Worm (Caenorhabditis elegans) whole organism, L1 larva: Measurements from ENCODE around the gene str-206.

Experiments used
- isw-1 ChIP-seq: fragments of 200-800 bp; sonication (Bioruptor generic); IDR thresholded peaks from 2 replicates; pipeline ENCODE4 v1.3.6; 2022; ENCODE audit warnings: missing genetic modification characterization, missing compliant biosample characterization
- jun-1 ChIP-seq: fragments of 150-350 bp; optimal IDR thresholded peaks from 2 replicates; lab custom pipeline; 2014; ENCODE audit warnings: missing biosample characterization, missing genetic modification reagents, missing genetic modification characterization
- pqm-1 ChIP-seq: sonication (generic microtip); optimal IDR thresholded peaks from 3 replicates; lab custom pipeline; 2017; ENCODE audit warnings: missing biosample characterization, missing genetic modification characterization
- tbx-2 ChIP-seq: sonication (generic microtip); optimal IDR thresholded peaks from 2 replicates; lab custom pipeline; 2016; ENCODE audit warnings: missing genetic modification characterization, missing compliant biosample characterization
- unc-98 ChIP-seq: fragments of 200-800 bp; sonication (Bioruptor generic); IDR thresholded peaks from 2 replicates; pipeline ENCODE4 v1.3.6; 2022; ENCODE audit warnings: missing genetic modification characterization, missing compliant biosample characterization
- zag-1 ChIP-seq: fragments of 150-350 bp; optimal IDR thresholded peaks from 2 replicates; lab custom pipeline; 2014; ENCODE audit warnings: missing biosample characterization, missing genetic modification characterization

DNA sequence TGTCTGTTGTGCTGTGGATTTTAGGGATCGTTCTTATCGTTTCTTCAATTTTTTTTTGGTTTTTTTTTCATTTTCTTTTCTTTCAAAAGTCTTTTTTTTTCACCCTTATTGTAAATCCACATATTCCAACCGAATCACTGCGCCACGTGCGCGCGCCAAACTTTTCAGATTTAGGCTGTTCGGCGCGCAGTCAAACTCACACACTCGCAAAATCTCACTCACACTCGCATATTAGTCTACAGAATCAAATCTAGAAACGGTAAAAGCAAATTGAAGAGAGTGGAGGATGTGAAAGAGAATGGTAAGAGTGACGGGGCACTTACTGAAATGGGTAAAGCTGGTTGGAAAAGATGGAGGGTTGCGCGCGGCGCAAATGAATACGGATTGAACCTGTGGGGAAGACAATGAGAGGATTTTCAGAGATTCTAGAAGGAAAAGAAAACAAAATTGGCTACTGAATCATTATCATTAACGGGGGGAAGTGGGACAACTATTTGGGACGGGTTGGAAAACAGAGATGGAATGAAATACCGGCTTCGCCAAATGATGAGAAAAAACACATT lies 4.3 kb downstream of the str-206 start:
- TF ChIP-seq unc-98 (GFP tag; lab: Robert Waterston, UW) (no peak), pqm-1 (tag; lab: Kevin White, UChicago) (no peak), jun-1 (tag; lab: Kevin White, UChicago) (no peak), tbx-2 (tag; lab: Kevin White, UChicago) (no peak), zag-1 (tag; lab: Kevin White, UChicago) (no peak), isw-1 (GFP tag; lab: Robert Waterston, UW) (no peak)
